Worm (Caenorhabditis elegans): ENCODE data around the gene pde-12.

ce11 chrIII:10820592-10821242 lies 24.1 kb downstream of the pde-12 start:
- TF ChIP-seq ref-1 (GFP tag; conservative IDR thresholded peaks at IDR 0.05) (no peak), flt-1 (GFP tag; IDR thresholded peaks at IDR 0.05) (no peak), klf-2 (GFP tag; conservative IDR thresholded peaks at IDR 0.05) (no peak), ztf-23 (GFP tag; IDR thresholded peaks at IDR 0.05) (no peak), T22C8.4 (GFP tag; IDR thresholded peaks at IDR 0.05) (no peak), cog-1 (tag; optimal IDR thresholded peaks at IDR 0.05) (no peak)

All from whole organism, midembryonic.